Fruit fly (Drosophila melanogaster): ENCODE measurements around the gene Ask1.

- TF ChIP-seq CG8478 (optimal IDR thresholded peaks at IDR 0.05), result no peak
- no peak for TF ChIP-seq pan (optimal IDR thresholded peaks at IDR 0.05)
- TF ChIP-seq usp (GFP tag; optimal IDR thresholded peaks at IDR 0.05), result no peak
- no peak for TF ChIP-seq EcR (GFP tag; optimal IDR thresholded peaks at IDR 0.05)
- no peak for TF ChIP-seq psq (optimal IDR thresholded peaks at IDR 0.05)
- TF ChIP-seq Dll (optimal IDR thresholded peaks at IDR 0.05), result no peak
Observed at dm6 chr3R:19911030-19911429, 31.5 kb downstream of the Ask1 start.

Measured in whole organism.